Fruit fly (Drosophila melanogaster): ENCODE results near the gene GstD9.

Gene GstD9

DNA sequence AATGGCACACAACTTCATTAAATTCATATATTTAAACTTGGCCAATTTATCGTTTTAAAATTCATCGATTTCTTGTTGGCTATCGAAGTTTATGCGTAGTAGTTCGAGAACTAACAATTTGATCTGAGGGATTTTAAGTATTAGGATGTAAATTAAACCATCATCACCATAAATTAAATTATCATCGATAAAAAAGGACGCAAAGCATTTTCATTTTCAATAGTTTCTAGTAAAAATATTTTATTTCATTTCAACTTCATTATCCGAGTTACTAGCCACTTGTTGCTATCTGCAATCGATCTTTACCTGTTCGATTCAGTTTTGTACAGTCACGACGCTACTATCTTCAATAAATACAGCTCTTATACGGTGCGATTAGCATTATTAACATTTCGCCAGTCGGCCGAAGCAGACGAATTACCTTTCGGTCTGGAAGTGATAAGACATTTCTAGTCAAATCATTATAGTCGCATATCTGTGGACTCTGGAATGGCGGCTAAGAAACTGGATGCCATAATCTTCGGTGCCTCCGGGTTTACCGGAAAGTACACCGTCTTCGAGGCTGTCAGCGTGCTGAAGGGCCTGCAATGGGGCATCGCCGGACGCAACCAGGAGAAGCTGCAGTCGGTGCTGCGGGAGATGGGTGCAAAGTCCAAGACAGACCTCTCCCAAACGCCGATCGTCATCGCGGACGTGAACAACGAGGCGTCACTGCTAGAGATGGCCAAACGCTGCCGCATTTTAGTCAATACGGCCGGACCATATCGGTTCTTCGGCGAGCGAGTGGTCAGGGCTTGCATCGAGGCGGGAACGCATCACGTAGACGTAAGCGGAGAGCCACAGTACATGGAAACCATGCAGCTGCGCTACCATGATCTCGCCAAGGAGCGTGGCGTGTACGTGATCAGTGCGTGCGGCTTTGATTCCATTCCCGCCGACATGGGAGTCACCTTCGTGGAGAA, 39.2 kb upstream of the GstD9 start, which contains the start of gene CG5167:
TSS of gene CG5167 (plus strand) at position 298 of the 962 bp plus-strand sequence.
- TF ChIP-seq vri (GFP tag; optimal IDR thresholded peaks at IDR 0.05) (peak; percentile 16), Met (GFP tag; optimal IDR thresholded peaks at IDR 0.05) (no peak), Eip78C (GFP tag) (peak; percentile 87), dsx (GFP tag; optimal IDR thresholded peaks at IDR 0.05; ENCODE audit: poor library complexity, severe bottlenecking) (peak; percentile 2), topi (GFP tag; optimal IDR thresholded peaks at IDR 0.05) (peak; percentile 24), achi (GFP tag; optimal IDR thresholded peaks at IDR 0.05) (peak; percentile 32), CG11762 (GFP tag; optimal IDR thresholded peaks at IDR 0.05; ENCODE audit: insufficient read depth) (peak; percentile 50), CG10669 (GFP tag; optimal IDR thresholded peaks at IDR 0.05) (no peak), Gug (GFP tag; IDR thresholded peaks at IDR 0.05) (no peak; the same call in 1 of the 2 replicates), Ets21C (GFP tag; optimal IDR thresholded peaks at IDR 0.05) (no peak), fd59A (GFP tag; optimal IDR thresholded peaks at IDR 0.05) (no peak), dac (GFP tag; optimal IDR thresholded peaks at IDR 0.05) (no peak), CG31627 (GFP tag; optimal IDR thresholded peaks at IDR 0.05) (peak; percentile 26), Hr4 (GFP tag; optimal IDR thresholded peaks at IDR 0.05) (peak; percentile 1), Eip75B (GFP tag; optimal IDR thresholded peaks at IDR 0.05) (peak; percentile 46), OdsH (GFP tag; optimal IDR thresholded peaks at IDR 0.05) (no peak), acj6 (GFP tag; optimal IDR thresholded peaks at IDR 0.05) (no peak), CG3919 (GFP tag; optimal IDR thresholded peaks at IDR 0.05) (peak; percentile 43), CG11902 (GFP tag; optimal IDR thresholded peaks at IDR 0.05) (no peak), CG11294 (GFP tag; IDR thresholded peaks at IDR 0.05) (no peak), cyc (GFP tag; optimal IDR thresholded peaks at IDR 0.05) (peak; percentile 8), Ets96B (tag; optimal IDR thresholded peaks at IDR 0.05) (peak; percentile 25), pdm3 (GFP tag; optimal IDR thresholded peaks at IDR 0.05) (no peak), CG32006 (GFP tag; optimal IDR thresholded peaks at IDR 0.05) (no peak), esn (GFP tag; optimal IDR thresholded peaks at IDR 0.05) (peak; percentile 63), salr (GFP tag; optimal IDR thresholded peaks at IDR 0.05) (peak; percentile 41 to 50), CG6163 (GFP tag; IDR thresholded peaks at IDR 0.05) (peak; percentile 15; the same call in 1 of the 3 replicates), CG34406 (GFP tag; optimal IDR thresholded peaks at IDR 0.05) (peak; percentile 36), CG16779 (tag; optimal IDR thresholded peaks at IDR 0.05) (peak; percentile 87), Sox102F (GFP tag; optimal IDR thresholded peaks at IDR 0.05) (peak; percentile 46), CG8119 (GFP tag; IDR thresholded peaks at IDR 0.05) (peak; percentile 59), CG6854 (GFP tag; optimal IDR thresholded peaks at IDR 0.05) (peak; percentile 59), Blimp-1 (GFP tag; optimal IDR thresholded peaks at IDR 0.05) (no peak), Hr38 (GFP tag; optimal IDR thresholded peaks at IDR 0.05) (no peak), CG15336 (GFP tag; IDR thresholded peaks at IDR 0.05) (peak; percentile 42; the same call in 1 of the 2 replicates), CG7368 (GFP tag; optimal IDR thresholded peaks at IDR 0.05) (no peak), net (GFP tag; optimal IDR thresholded peaks at IDR 0.05) (peak; percentile 76), Sox15 (GFP tag; optimal IDR thresholded peaks at IDR 0.05) (no peak), fd85E (GFP tag; optimal IDR thresholded peaks at IDR 0.05) (no peak), CG4318 (GFP tag; optimal IDR thresholded peaks at IDR 0.05) (no peak), Hr39 (GFP tag; optimal IDR thresholded peaks at IDR 0.05) (peak; percentile 28), Lpt (GFP tag; optimal IDR thresholded peaks at IDR 0.05) (peak; percentile 9), fkh (GFP tag; optimal IDR thresholded peaks at IDR 0.05) (peak; percentile 25), eg (GFP tag; IDR thresholded peaks at IDR 0.05) (peak; percentile 70), svp (GFP tag) (peak; percentile 69), spab (GFP tag; optimal IDR thresholded peaks at IDR 0.05) (peak; percentile 54), Eip93F (GFP tag; optimal IDR thresholded peaks at IDR 0.05) (peak; percentile 21), CG9139 (GFP tag; optimal IDR thresholded peaks at IDR 0.05) (peak; percentile 87), CG10631 (GFP tag; optimal IDR thresholded peaks at IDR 0.05) (no peak), CG6808 (GFP tag; optimal IDR thresholded peaks at IDR 0.05) (peak; percentile 76)

Measured in whole organism, prepupa.